In the genomic region with DNA sequence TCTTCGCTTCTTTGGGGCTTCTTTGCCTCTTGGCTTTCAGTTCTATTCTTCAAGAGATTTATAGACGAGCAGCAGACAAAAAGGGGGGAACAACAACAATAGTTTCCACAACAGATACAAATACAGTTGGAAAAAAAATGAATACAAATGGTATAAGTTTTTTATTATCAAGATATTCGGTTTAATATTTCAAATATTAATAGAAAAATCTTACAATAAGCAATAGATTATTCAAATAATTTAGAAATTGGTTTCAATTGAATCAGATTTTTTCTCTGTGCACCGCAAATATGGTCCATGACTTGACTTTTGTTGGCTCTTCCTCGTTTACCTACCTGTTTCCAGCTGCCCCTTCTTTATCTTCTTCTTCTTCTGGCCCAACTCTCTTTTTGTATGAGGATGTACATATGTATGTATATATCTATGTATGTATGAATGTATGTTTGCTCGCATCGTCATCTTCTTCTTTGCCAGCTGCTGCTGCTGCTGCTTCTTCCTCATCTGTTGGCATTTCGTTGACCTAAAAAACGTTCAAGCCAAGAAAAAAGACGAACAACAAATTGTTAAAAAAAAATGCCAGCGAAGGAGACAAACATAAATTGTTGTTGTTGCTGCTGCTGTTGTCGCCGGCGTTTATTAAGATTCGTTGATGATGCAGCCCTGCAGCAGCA, we compare ENCODE assay signal across 1 fruit fly cellular context.
TF ChIP-seq lines count a peak whose summit lies in the region.

No protein-coding gene starts in this region.

TF ChIP-seq in whole organism, embryonic, 481 proteins besides CTCF, POLR2A, EP300 and RAD21 (continued from another document and continues in another):
- TF ChIP-seq CG18011 (GFP tag; optimal IDR thresholded peaks at IDR 0.05; lab: Kevin White, UChicago) (peak; percentile 10), Atf3 (GFP tag; optimal IDR thresholded peaks at IDR 0.05; lab: Kevin White, UChicago) (peak; percentile 8), CG10959 (GFP tag; IDR thresholded peaks at IDR 0.05; lab: Robert Waterston, UW) (peak; percentile 48; the same call in 1 of the 2 replicates), CG18599 (GFP tag; optimal IDR thresholded peaks at IDR 0.05; lab: Kevin White, UChicago) (peak; percentile 57), Hmr (GFP tag; optimal IDR thresholded peaks at IDR 0.05; lab: Kevin White, UChicago) (peak; percentile 67), CG8388 (GFP tag; optimal IDR thresholded peaks at IDR 0.05; lab: Kevin White, UChicago) (peak; percentile 76), Nf-YC (tag; optimal IDR thresholded peaks at IDR 0.05; lab: Kevin White, UChicago) (no peak), CG10543 (GFP tag; optimal IDR thresholded peaks at IDR 0.05; lab: Kevin White, UChicago) (no peak), croc (GFP tag; conservative IDR thresholded peaks at IDR 0.05; lab: Robert Waterston, UW) (peak; percentile 76), CG12659 (GFP tag; optimal IDR thresholded peaks at IDR 0.05; lab: Kevin White, UChicago) (peak; percentile 52), CG3726 (GFP tag; IDR thresholded peaks at IDR 0.05; lab: Robert Waterston, UW) (peak; percentile 55; the same call in 1 of the 3 replicates), CG10431 (GFP tag; optimal IDR thresholded peaks at IDR 0.05; lab: Kevin White, UChicago) (peak; percentile 55), tio (GFP tag; optimal IDR thresholded peaks at IDR 0.05; lab: Kevin White, UChicago) (peak; percentile 54), vfl (GFP tag; optimal IDR thresholded peaks at IDR 0.05; lab: Kevin White, UChicago) (peak; percentile 37), Pdp1 (GFP tag; optimal IDR thresholded peaks at IDR 0.05; lab: Kevin White, UChicago) (no peak), CG17385 (GFP tag; optimal IDR thresholded peaks at IDR 0.05; lab: Kevin White, UChicago) (peak; percentile 92), zen (tag; optimal IDR thresholded peaks at IDR 0.05; lab: Kevin White, UChicago) (peak; percentile 53), az2 (GFP tag; optimal IDR thresholded peaks at IDR 0.05; lab: Kevin White, UChicago) (peak; percentile 73), CG18476 (GFP tag; optimal IDR thresholded peaks at IDR 0.05; lab: Kevin White, UChicago) (peak; percentile 10), CG10565 (GFP tag; optimal IDR thresholded peaks at IDR 0.05; lab: Kevin White, UChicago) (no peak), prd (optimal IDR thresholded peaks at IDR 0.05; lab: Kevin White, UChicago) (no peak), prd (GFP tag; IDR thresholded peaks at IDR 0.05; lab: Robert Waterston, UW) (peak; percentile 76; the same call in 2 of the 3 replicates), caup (GFP tag; optimal IDR thresholded peaks at IDR 0.05; lab: Kevin White, UChicago; ENCODE audit: severe bottlenecking) (peak; percentile 7), HmgZ (tag; optimal IDR thresholded peaks at IDR 0.05; lab: Kevin White, UChicago) (peak; percentile 8), z (GFP tag; IDR thresholded peaks at IDR 0.05; lab: Robert Waterston, UW) (no peak), vvl (GFP tag; IDR thresholded peaks at IDR 0.05; lab: Robert Waterston, UW) (peak; percentile 88), tll (GFP tag; optimal IDR thresholded peaks at IDR 0.05; lab: Kevin White, UChicago) (peak in 1 of 2 experiments; percentile 89), HHEX (GFP tag; optimal IDR thresholded peaks at IDR 0.05; lab: Kevin White, UChicago) (peak; percentile 59), CG4617 (GFP tag; optimal IDR thresholded peaks at IDR 0.05; lab: Kevin White, UChicago; ENCODE audit: borderline replicate concordance) (peak; percentile 14), salm (tag; optimal IDR thresholded peaks at IDR 0.05; lab: Kevin White, UChicago) (peak; percentile 51), CkIIα-i1 (GFP tag; IDR thresholded peaks at IDR 0.05; lab: Robert Waterston, UW) (no peak), CG3847 (GFP tag; IDR thresholded peaks at IDR 0.05; lab: Robert Waterston, UW) (no peak; the same call in 1 of the 2 replicates), CG11093 (GFP tag; IDR thresholded peaks at IDR 0.05; lab: Robert Waterston, UW) (0 out of 3 replicates have a peak, but pooled peaks have one; percentile 23), CG5180 (GFP tag; optimal IDR thresholded peaks at IDR 0.05; lab: Kevin White, UChicago) (no peak), dmrt99B (tag; optimal IDR thresholded peaks at IDR 0.05; lab: Kevin White, UChicago) (peak; percentile 78), CG11695 (GFP tag; IDR thresholded peaks at IDR 0.05; lab: Robert Waterston, UW) (peak; percentile 74), dpn (GFP tag; optimal IDR thresholded peaks at IDR 0.05; lab: Kevin White, UChicago) (peak in 1 of 2 experiments; percentile 62), dimm (GFP tag; IDR thresholded peaks at IDR 0.05; lab: Robert Waterston, UW) (peak; percentile 57), gem (tag; optimal IDR thresholded peaks at IDR 0.05; lab: Kevin White, UChicago) (peak; percentile 93), CG17361 (GFP tag; IDR thresholded peaks at IDR 0.05; lab: Robert Waterston, UW) (peak; percentile 75), CG16863 (GFP tag; optimal IDR thresholded peaks at IDR 0.05; lab: Kevin White, UChicago) (peak; percentile 25), phol (tag; optimal IDR thresholded peaks at IDR 0.05; lab: Kevin White, UChicago) (peak; percentile 82), CG9932 (GFP tag; IDR thresholded peaks at IDR 0.05; lab: Robert Waterston, UW) (no peak), stc (GFP tag; IDR thresholded peaks at IDR 0.05; lab: Robert Waterston, UW) (peak; percentile 51), CG8290 (GFP tag; optimal IDR thresholded peaks at IDR 0.05; lab: Kevin White, UChicago) (peak; percentile 42), CG8290 (tag; optimal IDR thresholded peaks at IDR 0.05; lab: Kevin White, UChicago) (no peak), CG5245 (GFP tag; optimal IDR thresholded peaks at IDR 0.05; lab: Kevin White, UChicago) (peak; percentile 40), CG3838 (GFP tag; optimal IDR thresholded peaks at IDR 0.05; lab: Kevin White, UChicago) (no peak), tx (GFP tag; optimal IDR thresholded peaks at IDR 0.05; lab: Kevin White, UChicago) (no peak), CG4820 (GFP tag; optimal IDR thresholded peaks at IDR 0.05; lab: Kevin White, UChicago) (peak; percentile 51), CG7271 (tag; optimal IDR thresholded peaks at IDR 0.05; lab: Kevin White, UChicago) (peak; percentile 37), trem (tag; optimal IDR thresholded peaks at IDR 0.05; lab: Kevin White, UChicago) (peak; percentile 77), CG18764 (GFP tag; optimal IDR thresholded peaks at IDR 0.05; lab: Kevin White, UChicago) (peak; percentile 50), sr (GFP tag; IDR thresholded peaks at IDR 0.05; lab: Robert Waterston, UW) (no peak), usp (GFP tag; optimal IDR thresholded peaks at IDR 0.05; lab: Kevin White, UChicago) (no peak), CG14014 (GFP tag; IDR thresholded peaks at IDR 0.05; lab: Robert Waterston, UW) (peak; percentile 30; the same call in 1 of the 2 replicates), CG42726 (GFP tag; IDR thresholded peaks at IDR 0.05; lab: Robert Waterston, UW; ENCODE audit: partially characterized antibody) (no peak), Dbx (GFP tag; IDR thresholded peaks at IDR 0.05; lab: Robert Waterston, UW) (0 out of 3 replicates have a peak, but pooled peaks have one; percentile 33), bsh (GFP tag; optimal IDR thresholded peaks at IDR 0.05; lab: Kevin White, UChicago) (peak; percentile 42 to 88), Deaf1 (tag; optimal IDR thresholded peaks at IDR 0.05; lab: Kevin White, UChicago) (peak; percentile 28), ato (GFP tag; IDR thresholded peaks at IDR 0.05; lab: Robert Waterston, UW; ENCODE audit: partially characterized antibody) (no peak), CG31365 (tag; optimal IDR thresholded peaks at IDR 0.05; lab: Kevin White, UChicago) (no peak), slp2 (GFP tag; optimal IDR thresholded peaks at IDR 0.05; lab: Kevin White, UChicago) (no peak), ERR (GFP tag; optimal IDR thresholded peaks at IDR 0.05; lab: Kevin White, UChicago) (no peak), CG30431 (GFP tag; optimal IDR thresholded peaks at IDR 0.05; lab: Kevin White, UChicago) (peak; percentile 10), CG11398 (GFP tag; optimal IDR thresholded peaks at IDR 0.05; lab: Kevin White, UChicago) (no peak), hth (optimal IDR thresholded peaks at IDR 0.05; lab: Kevin White, UChicago) (no peak), odd (GFP tag; optimal IDR thresholded peaks at IDR 0.05; lab: Kevin White, UChicago) (peak; percentile 38), gsb (GFP tag; IDR thresholded peaks at IDR 0.05; lab: Robert Waterston, UW) (no peak), jing (GFP tag; optimal IDR thresholded peaks at IDR 0.05; lab: Kevin White, UChicago) (peak; percentile 23), pan (optimal IDR thresholded peaks at IDR 0.05; lab: Kevin White, UChicago) (no peak), pan (GFP tag; optimal IDR thresholded peaks at IDR 0.05 in 1 of 2, IDR thresholded peaks at IDR 0.05 in 1 of 2) (no peak), CG9727 (GFP tag; optimal IDR thresholded peaks at IDR 0.05; lab: Kevin White, UChicago) (peak; percentile 77), CG13287 (GFP tag; IDR thresholded peaks at IDR 0.05; lab: Robert Waterston, UW; ENCODE audit: partially characterized antibody) (no peak), jumu (GFP tag; optimal IDR thresholded peaks at IDR 0.05; lab: Kevin White, UChicago) (peak; percentile 1), Sry-β (GFP tag; optimal IDR thresholded peaks at IDR 0.05; lab: Kevin White, UChicago) (peak; percentile 6), Side (GFP tag; optimal IDR thresholded peaks at IDR 0.05; lab: Kevin White, UChicago) (no peak), emc (GFP tag; optimal IDR thresholded peaks at IDR 0.05; lab: Kevin White, UChicago) (no peak), bbx (GFP tag; IDR thresholded peaks at IDR 0.05; lab: Robert Waterston, UW; ENCODE audit: partially characterized antibody) (no peak), CG17568 (GFP tag; optimal IDR thresholded peaks at IDR 0.05; lab: Kevin White, UChicago) (peak; percentile 56), gsb-n (tag; optimal IDR thresholded peaks at IDR 0.05; lab: Kevin White, UChicago) (peak; percentile 82), CG2129 (GFP tag; IDR thresholded peaks at IDR 0.05; lab: Robert Waterston, UW; ENCODE audit: partially characterized antibody) (no peak), Scr (GFP tag; IDR thresholded peaks at IDR 0.05; lab: Robert Waterston, UW; ENCODE audit: partially characterized antibody) (no peak), lmd (GFP tag; IDR thresholded peaks at IDR 0.05; lab: Robert Waterston, UW) (peak; percentile 64), NFAT (GFP tag; IDR thresholded peaks at IDR 0.05; lab: Robert Waterston, UW) (no peak), kah (GFP tag; optimal IDR thresholded peaks at IDR 0.05; lab: Kevin White, UChicago) (peak; percentile 29), ap (GFP tag; IDR thresholded peaks at IDR 0.05; lab: Robert Waterston, UW) (no peak), CG16815 (GFP tag; optimal IDR thresholded peaks at IDR 0.05; lab: Kevin White, UChicago) (peak; percentile 66), CG3407 (GFP tag; optimal IDR thresholded peaks at IDR 0.05; lab: Kevin White, UChicago) (peak; percentile 68), gt (GFP tag; IDR thresholded peaks at IDR 0.05; lab: Robert Waterston, UW) (peak; percentile 14; the same call in 1 of the 2 replicates), CG11456 (GFP tag; IDR thresholded peaks at IDR 0.05; lab: Robert Waterston, UW) (no peak), Trl (optimal IDR thresholded peaks at IDR 0.05; lab: Kevin White, UChicago) (no peak), Trl (GFP tag; optimal IDR thresholded peaks at IDR 0.05; lab: Kevin White, UChicago) (no peak), CG13424 (tag; optimal IDR thresholded peaks at IDR 0.05; lab: Kevin White, UChicago) (peak; percentile 79), CG12299 (tag; optimal IDR thresholded peaks at IDR 0.05; lab: Kevin White, UChicago) (peak; percentile 61), Sry-δ (GFP tag; optimal IDR thresholded peaks at IDR 0.05; lab: Kevin White, UChicago) (no peak), org-1 (GFP tag; optimal IDR thresholded peaks at IDR 0.05; lab: Kevin White, UChicago) (peak; percentile 62), slbo (GFP tag; IDR thresholded peaks at IDR 0.05; lab: Robert Waterston, UW) (peak; percentile 64), cg (GFP tag; optimal IDR thresholded peaks at IDR 0.05; lab: Kevin White, UChicago) (peak; percentile 39), Dad (GFP tag; optimal IDR thresholded peaks at IDR 0.05; lab: Kevin White, UChicago) (no peak), CG4404 (GFP tag; IDR thresholded peaks at IDR 0.05; lab: Robert Waterston, UW) (peak; percentile 57), run (tag; optimal IDR thresholded peaks at IDR 0.05; lab: Kevin White, UChicago) (peak; percentile 45), sd (tag; optimal IDR thresholded peaks at IDR 0.05; lab: Kevin White, UChicago) (peak; percentile 2), CG17612 (GFP tag; IDR thresholded peaks at IDR 0.05; lab: Robert Waterston, UW) (no peak), Oli (tag; optimal IDR thresholded peaks at IDR 0.05; lab: Kevin White, UChicago) (peak; percentile 65), Opbp (GFP tag; IDR thresholded peaks at IDR 0.05; lab: Robert Waterston, UW; ENCODE audit: partially characterized antibody) (no peak), CG12236 (GFP tag; optimal IDR thresholded peaks at IDR 0.05; lab: Kevin White, UChicago) (no peak), E2f2 (GFP tag; IDR thresholded peaks at IDR 0.05; lab: Robert Waterston, UW) (no peak), crp (GFP tag; optimal IDR thresholded peaks at IDR 0.05; lab: Kevin White, UChicago) (no peak), sc (optimal IDR thresholded peaks at IDR 0.05; lab: Kevin White, UChicago) (no peak), sc (GFP tag; optimal IDR thresholded peaks at IDR 0.05; lab: Kevin White, UChicago) (peak; percentile 77), yki (optimal IDR thresholded peaks at IDR 0.05; lab: Kevin White, UChicago) (no peak), CG7745 (tag; optimal IDR thresholded peaks at IDR 0.05; lab: Kevin White, UChicago) (no peak), Dref (GFP tag; IDR thresholded peaks at IDR 0.05; lab: Robert Waterston, UW) (no peak), CG17829 (tag; optimal IDR thresholded peaks at IDR 0.05; lab: Kevin White, UChicago) (peak; percentile 82), hb (GFP tag; IDR thresholded peaks at IDR 0.05; lab: Robert Waterston, UW; ENCODE audit: partially characterized antibody) (no peak), gce (GFP tag; IDR thresholded peaks at IDR 0.05; lab: Robert Waterston, UW) (no peak), Gsc (GFP tag; IDR thresholded peaks at IDR 0.05; lab: Robert Waterston, UW) (no peak), CG32767 (GFP tag; IDR thresholded peaks at IDR 0.05; lab: Robert Waterston, UW) (peak; percentile 61; the same call in 1 of the 2 replicates), ci (GFP tag; IDR thresholded peaks at IDR 0.05; lab: Robert Waterston, UW) (peak; percentile 84), CG8944 (GFP tag; optimal IDR thresholded peaks at IDR 0.05; lab: Kevin White, UChicago) (no peak), zf30C (GFP tag; optimal IDR thresholded peaks at IDR 0.05; lab: Kevin White, UChicago) (peak; percentile 88), Ravus (GFP tag; IDR thresholded peaks at IDR 0.05; lab: Robert Waterston, UW) (no peak)
